Worm (Caenorhabditis elegans) whole organism, L3 larva: ENCODE data around the gene F10E7.9.

Experiments used
- ZK546.5 ChIP-seq: sonication (generic microtip); optimal IDR thresholded peaks from 2 replicates; lab custom pipeline; 2017; ENCODE audit warnings: missing biosample characterization, missing genetic modification characterization
- aly-2 ChIP-seq: fragments of 150-350 bp; optimal IDR thresholded peaks from 2 replicates; lab custom pipeline; 2014; ENCODE audit warnings: missing biosample characterization, missing genetic modification characterization
- ama-1 ChIP-seq: fragments of 150-350 bp; optimal IDR thresholded peaks from 2 replicates; lab custom pipeline; 2018
- ceh-16 ChIP-seq: sonication (generic microtip); optimal IDR thresholded peaks from 2 replicates; lab custom pipeline; 2017; ENCODE audit warnings: missing biosample characterization, missing genetic modification characterization
- ceh-9 ChIP-seq: sonication (generic microtip); optimal IDR thresholded peaks from 2 replicates; lab custom pipeline; 2018; ENCODE audit warnings: missing biosample characterization, missing genetic modification characterization
- egl-27 ChIP-seq: sonication (generic microtip); optimal IDR thresholded peaks from 4 replicates; lab custom pipeline; 2017; ENCODE audit warnings: missing biosample characterization, missing genetic modification reagents, missing genetic modification characterization
- egl-5 ChIP-seq: fragments of 150-350 bp; optimal IDR thresholded peaks from 2 replicates; lab custom pipeline; 2017; ENCODE audit warnings: missing biosample characterization, missing genetic modification reagents, missing genetic modification characterization, inconsistent platforms
- elt-2 ChIP-seq: sonication (generic microtip); optimal IDR thresholded peaks from 2 replicates; lab custom pipeline; 2016; ENCODE audit warnings: missing genetic modification reagents, mild to moderate bottlenecking, missing genetic modification characterization, missing compliant biosample characterization
- eor-1 ChIP-seq, 2 experiments: fragments of 150-350 bp; optimal IDR thresholded peaks; 2 replicates each; lab custom pipeline; 2014 to 2018; ENCODE audit warnings: missing biosample characterization in 2 of 2, missing genetic modification characterization in 2 of 2
- fkh-10 ChIP-seq: sonication (generic microtip); optimal IDR thresholded peaks from 2 replicates; lab custom pipeline; 2017; ENCODE audit warnings: missing biosample characterization, missing genetic modification reagents, missing genetic modification characterization
- fkh-2 ChIP-seq: fragments of 150-350 bp; optimal IDR thresholded peaks from 2 replicates; lab custom pipeline; 2014; ENCODE audit warnings: missing biosample characterization, missing genetic modification reagents, missing genetic modification characterization
- fos-1 ChIP-seq: fragments of 150-350 bp; optimal IDR thresholded peaks from 2 replicates; lab custom pipeline; 2014; ENCODE audit warnings: missing biosample characterization, missing genetic modification characterization
- hmg-11 ChIP-seq: sonication (generic microtip); optimal IDR thresholded peaks from 2 replicates; lab custom pipeline; 2016; ENCODE audit warnings: missing genetic modification characterization, missing compliant biosample characterization
- jun-1 ChIP-seq: fragments of 150-350 bp; optimal IDR thresholded peaks from 2 replicates; lab custom pipeline; 2014; ENCODE audit warnings: missing biosample characterization, missing genetic modification reagents, missing genetic modification characterization
- lin-15B ChIP-seq: fragments of 150-350 bp; optimal IDR thresholded peaks from 2 replicates; lab custom pipeline; 2014; ENCODE audit warnings: missing biosample characterization, missing genetic modification characterization
- lin-39 ChIP-seq: fragments of 150-350 bp; optimal IDR thresholded peaks from 2 replicates; lab custom pipeline; 2018; ENCODE audit warnings: missing biosample characterization, missing genetic modification reagents, missing genetic modification characterization
- lsy-12 ChIP-seq: sonication (generic microtip); optimal IDR thresholded peaks from 2 replicates; lab custom pipeline; 2016; ENCODE audit warnings: mild to moderate bottlenecking, missing genetic modification characterization, missing compliant biosample characterization
- mml-1 ChIP-seq: fragments of 150-350 bp; sonication (generic microtip); optimal IDR thresholded peaks from 3 replicates; lab custom pipeline; 2014; ENCODE audit warnings: missing biosample characterization, missing genetic modification characterization
- nfya-1 ChIP-seq: sonication (generic microtip); optimal IDR thresholded peaks from 2 replicates; lab custom pipeline; 2017; ENCODE audit warnings: missing genetic modification characterization, mild to moderate bottlenecking, missing compliant biosample characterization, antibody characterized with exemption, moderate library complexity; ENCODE audit not compliant: insufficient read depth
- nhr-12 ChIP-seq: fragments of 150-350 bp; optimal IDR thresholded peaks from 2 replicates; lab custom pipeline; 2014; ENCODE audit warnings: missing biosample characterization, missing genetic modification characterization
- nhr-23 ChIP-seq: fragments of 150-350 bp; optimal IDR thresholded peaks from 2 replicates; lab custom pipeline; 2014; ENCODE audit warnings: missing biosample characterization, missing genetic modification reagents, missing genetic modification characterization
- nhr-25 ChIP-seq: sonication (generic microtip); optimal IDR thresholded peaks from 2 replicates; lab custom pipeline; 2017; ENCODE audit warnings: missing biosample characterization, missing genetic modification characterization
- nhr-28 ChIP-seq: fragments of 150-350 bp; optimal IDR thresholded peaks from 2 replicates; lab custom pipeline; 2014; ENCODE audit warnings: missing biosample characterization, missing genetic modification characterization
- nhr-67 ChIP-seq: fragments of 150-350 bp; optimal IDR thresholded peaks from 2 replicates; lab custom pipeline; 2014; ENCODE audit warnings: missing biosample characterization, missing genetic modification characterization
- nhr-77 ChIP-seq: fragments of 150-350 bp; optimal IDR thresholded peaks from 2 replicates; lab custom pipeline; 2014; ENCODE audit warnings: missing biosample characterization, missing genetic modification characterization
- pha-4 ChIP-seq: fragments of 150-350 bp; optimal IDR thresholded peaks from 2 replicates; lab custom pipeline; 2014; ENCODE audit warnings: missing biosample characterization, missing genetic modification reagents, missing genetic modification characterization
- skn-1 ChIP-seq: fragments of 150-350 bp; optimal IDR thresholded peaks from 2 replicates; lab custom pipeline; 2014; ENCODE audit warnings: missing biosample characterization, missing genetic modification characterization
- snpc-4 ChIP-seq: fragments of 150-350 bp; optimal IDR thresholded peaks from 2 replicates; lab custom pipeline; 2014; ENCODE audit warnings: missing biosample characterization, missing genetic modification characterization
- unc-39 ChIP-seq: sonication (generic microtip); optimal IDR thresholded peaks from 4 replicates; lab custom pipeline; 2017; ENCODE audit warnings: missing biosample characterization, missing genetic modification characterization
- unc-62 ChIP-seq: fragments of 150-350 bp; sonication (generic microtip); optimal IDR thresholded peaks from 4 replicates; lab custom pipeline; 2014; ENCODE audit warnings: missing biosample characterization, missing genetic modification reagents, missing genetic modification characterization
- ztf-11 ChIP-seq: fragments of 150-350 bp; optimal IDR thresholded peaks from 2 replicates; lab custom pipeline; 2014; ENCODE audit warnings: missing biosample characterization, missing genetic modification characterization
- ztf-4 ChIP-seq: fragments of 150-350 bp; optimal IDR thresholded peaks from 2 replicates; lab custom pipeline; 2014; ENCODE audit warnings: missing biosample characterization, missing genetic modification characterization

Gene F10E7.9

DNA sequence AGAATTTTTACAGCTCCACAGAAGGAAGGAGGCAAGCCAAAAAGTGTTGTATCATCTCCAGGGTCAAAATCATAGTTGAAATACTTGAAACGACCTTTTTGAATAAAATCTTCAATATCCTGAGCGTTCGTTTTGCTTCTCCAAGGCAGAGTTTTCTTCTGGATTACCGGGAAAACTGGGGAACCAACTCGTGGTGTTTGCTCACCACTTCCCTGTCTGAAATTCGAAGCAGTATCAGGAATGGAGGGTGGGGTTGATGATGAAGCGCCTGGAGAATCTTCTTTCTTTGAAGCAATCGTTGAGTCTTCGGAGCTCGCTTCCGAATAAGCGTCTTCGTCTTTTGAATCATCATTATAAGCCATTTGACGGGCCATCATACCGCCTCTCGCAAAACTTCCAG, 6.7 kb downstream of the F10E7.9 start:
- no peak for TF ChIP-seq unc-39 (tag; lab: Kevin White, UChicago)
- TF ChIP-seq eor-1 (tag; optimal IDR thresholded peaks at IDR 0.05; lab: Kevin White, UChicago): no peak
- TF ChIP-seq ceh-9 (tag; lab: Kevin White, UChicago): no peak
- no peak for TF ChIP-seq aly-2 (tag; lab: Kevin White, UChicago)
- no peak for TF ChIP-seq nhr-23 (tag; lab: Kevin White, UChicago)
- no peak for TF ChIP-seq fkh-2 (tag; lab: Kevin White, UChicago)
- TF ChIP-seq ZK546.5: no peak
- TF ChIP-seq ztf-11 (tag; lab: Kevin White, UChicago): no peak
- no peak for TF ChIP-seq fkh-10 (GFP tag; lab: Kevin White, UChicago)
- TF ChIP-seq elt-2: no peak
- no peak for TF ChIP-seq pha-4
- no peak for TF ChIP-seq fos-1 (tag; lab: Kevin White, UChicago)

DNA sequence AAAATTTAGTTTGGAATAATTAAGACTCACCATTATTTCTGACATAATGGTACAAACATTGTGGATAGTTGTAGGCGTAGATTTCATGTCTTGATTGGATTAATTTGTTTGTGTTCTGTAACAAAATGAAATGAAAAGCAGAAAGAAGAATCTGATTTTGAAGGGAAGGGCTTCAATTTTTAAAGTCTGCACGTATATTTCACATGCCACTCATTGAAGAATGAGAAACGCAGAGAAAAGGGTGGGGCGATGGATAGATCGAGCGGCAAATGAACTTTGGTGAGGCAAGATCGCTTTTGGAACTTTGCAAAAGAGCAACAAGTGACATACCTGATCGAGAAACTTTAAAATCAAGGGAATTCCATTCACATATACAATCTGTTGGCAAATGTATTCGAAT, 7.6 kb downstream of the F10E7.9 start:
- no peak for TF ChIP-seq nfya-1 (tag; lab: Kevin White, UChicago)
- TF ChIP-seq unc-62: no peak
- TF ChIP-seq jun-1 (tag; lab: Kevin White, UChicago): no peak
- TF ChIP-seq eor-1 (tag; optimal IDR thresholded peaks at IDR 0.05; lab: Kevin White, UChicago): no peak
- no peak for TF ChIP-seq ceh-16 (tag; lab: Kevin White, UChicago)
- no peak for TF ChIP-seq snpc-4
- no peak for TF ChIP-seq nhr-28 (tag; lab: Kevin White, UChicago)
- TF ChIP-seq ztf-4 (tag; lab: Kevin White, UChicago): no peak
- no peak for TF ChIP-seq nhr-67 (tag; lab: Kevin White, UChicago)
- TF ChIP-seq nhr-25 (tag; lab: Kevin White, UChicago): peak; percentile 2
- TF ChIP-seq lin-15B (tag; lab: Kevin White, UChicago): peak; percentile 6
- no peak for TF ChIP-seq mml-1 (tag; lab: Kevin White, UChicago)
- TF ChIP-seq lin-39 (tag; lab: Kevin White, UChicago): no peak
- TF ChIP-seq egl-27 (tag; lab: Kevin White, UChicago): no peak
- no peak for TF ChIP-seq nhr-77 (tag; lab: Kevin White, UChicago)

DNA sequence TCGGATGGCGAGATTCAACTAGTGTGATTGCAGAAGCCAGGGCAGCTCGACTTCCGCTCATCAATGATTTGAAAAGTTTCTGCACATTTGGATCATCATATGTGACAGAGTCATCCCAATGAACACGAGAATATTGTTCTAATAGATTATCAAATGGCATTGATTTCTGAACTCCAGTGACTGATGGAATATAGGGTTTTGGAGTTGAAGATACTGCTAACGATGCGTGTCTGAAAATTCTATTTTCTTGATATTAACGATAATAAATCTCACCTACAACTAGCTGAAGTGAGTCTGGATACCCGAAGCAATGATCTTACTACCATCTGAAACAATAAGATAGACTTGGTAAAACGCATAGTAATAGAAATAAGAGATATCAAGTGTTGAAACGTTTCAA, 9.0 kb downstream of the F10E7.9 start, which contains the start of gene mmaa-1:
TSS of gene mmaa-1 (minus strand) at position 328 of the 400 bp plus-strand sequence.
- no peak for TF ChIP-seq skn-1 (tag; lab: Kevin White, UChicago)
- no peak for TF ChIP-seq fos-1 (tag; lab: Kevin White, UChicago)
- TF ChIP-seq ama-1 (lab: Kevin White, UChicago): peak; percentile 56
- TF ChIP-seq elt-2: no peak
- no peak for TF ChIP-seq pha-4
- TF ChIP-seq ztf-4 (tag; lab: Kevin White, UChicago): no peak
- TF ChIP-seq hmg-11 (tag; lab: Kevin White, UChicago): no peak
- peak; percentile 37 for TF ChIP-seq lsy-12 (tag; lab: Kevin White, UChicago)

DNA sequence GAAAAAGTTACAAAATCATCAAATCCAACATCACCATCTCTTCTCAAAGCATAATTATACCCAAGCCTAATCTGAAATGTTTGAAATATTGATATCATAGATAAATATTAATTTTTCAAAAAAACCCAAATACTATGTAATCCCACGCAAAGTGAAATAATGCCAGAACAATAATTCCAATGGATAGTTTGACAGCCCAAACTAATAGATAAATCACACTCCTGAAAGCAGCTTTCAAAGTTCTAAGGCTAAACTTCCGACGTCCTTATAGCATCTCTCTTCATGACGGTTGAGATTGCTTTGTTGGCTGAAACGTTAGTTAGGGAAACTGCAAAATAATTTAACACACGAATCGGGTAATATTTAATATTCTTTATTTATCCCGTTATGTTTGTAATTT, 10.6 kb downstream of the F10E7.9 start:
- TF ChIP-seq nfya-1 (tag; lab: Kevin White, UChicago) (no peak), skn-1 (tag; lab: Kevin White, UChicago) (no peak), ama-1 (lab: Kevin White, UChicago) (peak; percentile 30), nhr-23 (tag; lab: Kevin White, UChicago) (no peak), nhr-28 (tag; lab: Kevin White, UChicago) (peak; percentile 32), jun-1 (tag; lab: Kevin White, UChicago) (no peak)

DNA sequence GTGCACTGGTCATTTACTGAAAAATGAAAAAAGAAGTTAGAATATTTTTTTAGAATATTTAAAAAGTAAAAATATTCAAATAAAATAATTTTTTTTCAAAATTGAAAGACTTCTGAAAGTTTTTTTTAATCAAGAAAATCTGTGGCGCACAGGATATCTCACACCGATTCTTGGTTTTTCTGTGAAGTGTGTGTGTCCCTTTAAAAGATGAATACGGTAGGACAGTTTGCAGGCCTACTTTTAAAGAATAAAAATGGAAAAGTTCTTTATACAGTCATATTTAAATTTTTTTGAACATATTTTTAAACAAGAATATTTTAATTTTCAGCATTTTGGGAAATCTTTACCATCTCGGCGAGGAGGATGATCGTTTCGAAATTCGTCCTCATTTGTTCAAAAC, 11.3 kb downstream of the F10E7.9 start, which contains the start of gene mct-5:
TSS of gene mct-5 (minus strand) at position 16 of the 400 bp plus-strand sequence.
- no peak for TF ChIP-seq fos-1 (tag; lab: Kevin White, UChicago)
- TF ChIP-seq ceh-9 (tag; lab: Kevin White, UChicago): no peak

DNA sequence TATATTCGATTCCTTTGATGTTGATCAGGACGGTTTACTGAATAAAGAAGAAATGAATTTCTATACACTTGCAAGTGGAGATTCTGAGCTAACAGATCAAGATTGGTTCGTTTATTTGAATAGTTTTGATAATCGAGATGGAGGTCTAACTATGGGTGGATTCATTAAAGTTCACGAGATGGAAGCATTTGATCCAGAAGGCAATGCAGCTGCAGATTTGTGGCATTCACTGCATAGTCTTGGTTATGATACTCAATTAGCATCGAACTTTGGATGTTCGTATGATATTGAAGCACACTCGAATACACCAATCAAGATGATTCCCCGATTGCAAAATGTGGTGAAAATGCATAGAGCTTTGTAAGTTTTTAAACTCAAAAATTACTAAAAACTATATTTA, 13.9 kb downstream of the F10E7.9 start:
- TF ChIP-seq skn-1 (tag; lab: Kevin White, UChicago): no peak
- TF ChIP-seq egl-5 (tag; lab: Kevin White, UChicago): no peak
- TF ChIP-seq nhr-12: no peak
